Worm (Caenorhabditis elegans) whole organism, L3 larva: ENCODE measurements around the gene ZC204.6.

Experiments
- mdl-1 ChIP-seq: fragments of 150-350 bp; optimal IDR thresholded peaks from 2 replicates; lab custom pipeline; 2014; ENCODE audit warnings: missing biosample characterization, missing genetic modification characterization
- nhr-23 ChIP-seq: fragments of 150-350 bp; optimal IDR thresholded peaks from 2 replicates; lab custom pipeline; 2014; ENCODE audit warnings: missing biosample characterization, missing genetic modification reagents, missing genetic modification characterization

DNA sequence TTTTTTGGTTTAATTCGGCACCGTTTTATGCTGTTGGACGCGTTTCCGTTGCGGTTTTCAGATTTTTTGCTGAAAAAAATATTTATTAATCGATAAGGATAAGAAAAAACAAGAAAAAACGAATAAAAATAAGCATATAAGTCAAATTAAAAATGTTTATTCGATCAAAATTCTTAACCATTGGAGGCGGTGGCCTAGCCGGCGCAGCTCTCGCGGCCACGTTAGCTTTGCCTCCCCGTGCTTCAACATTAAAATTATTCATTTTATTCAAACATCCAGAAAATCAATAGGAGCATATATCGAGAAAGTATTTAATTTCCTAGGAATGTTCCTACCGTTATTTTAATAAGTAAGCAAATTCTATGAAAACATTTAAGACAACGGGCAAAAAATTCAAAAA lies 18.3 kb upstream of the ZC204.6 start, which contains the start of gene ZC204.14:
- TF ChIP-seq nhr-23 (tag; lab: Kevin White, UChicago) (no peak), mdl-1 (tag; lab: Kevin White, UChicago) (no peak)
